Fruit fly (Drosophila melanogaster) whole organism, embryonic: ENCODE data around the gene Pop2.

Experiments used
- CG10565 ChIP-seq: fragments of 200-800 bp; sonication (Bioruptor generic); optimal IDR thresholded peaks from 3 replicates; lab custom pipeline; 2016; ENCODE audit warnings: missing biosample characterization, mild to moderate bottlenecking, missing genetic modification characterization
- CG10959 ChIP-seq: fragments of 200-800 bp; sonication (Bioruptor generic); IDR thresholded peaks from 2 replicates; pipeline ENCODE4 v1.3.6; 2022; ENCODE audit warnings: missing biosample characterization, missing genetic modification characterization
- CG11398 ChIP-seq: fragments of 200-800 bp; sonication (Bioruptor generic); optimal IDR thresholded peaks from 2 replicates; lab custom pipeline; 2016; ENCODE audit warnings: missing biosample characterization, missing genetic modification characterization
- CG12104 ChIP-seq: fragments of 200-800 bp; sonication (Bioruptor generic); optimal IDR thresholded peaks from 3 replicates; lab custom pipeline; 2016; ENCODE audit warnings: missing biosample characterization, missing genetic modification characterization
- CG12744 ChIP-seq: fragments of 200-800 bp; sonication (Bioruptor generic); optimal IDR thresholded peaks from 2 replicates; lab custom pipeline; 2016; ENCODE audit warnings: missing biosample characterization, missing genetic modification characterization
- CG12769 ChIP-seq: fragments of 200-800 bp; sonication (Bioruptor generic); optimal IDR thresholded peaks from 2 replicates; lab custom pipeline; 2019; ENCODE audit warnings: missing biosample characterization, mild to moderate bottlenecking, missing genetic modification characterization, moderate library complexity
- CG13894 ChIP-seq: fragments of 200-800 bp; sonication (Bioruptor generic); optimal IDR thresholded peaks from 3 replicates; lab custom pipeline; 2018; ENCODE audit warnings: missing biosample characterization, mild to moderate bottlenecking, missing genetic modification characterization, moderate library complexity
- CG15514 ChIP-seq: fragments of 200-800 bp; sonication (Bioruptor generic); optimal IDR thresholded peaks from 3 replicates; lab custom pipeline; 2017; ENCODE audit warnings: missing biosample characterization, missing genetic modification characterization, mild to moderate bottlenecking, moderate library complexity, missing genetic modification reagents
- CG16815 ChIP-seq: fragments of 200-800 bp; sonication (Bioruptor generic); optimal IDR thresholded peaks from 3 replicates; lab custom pipeline; 2017; ENCODE audit warnings: missing biosample characterization, mild to moderate bottlenecking, missing genetic modification characterization
- CG17568 ChIP-seq: fragments of 200-800 bp; sonication (Bioruptor generic); optimal IDR thresholded peaks from 2 replicates; lab custom pipeline; 2018; ENCODE audit warnings: missing biosample characterization, mild to moderate bottlenecking, missing genetic modification characterization, moderate library complexity
- CG18476 ChIP-seq: fragments of 200-800 bp; sonication (Bioruptor generic); optimal IDR thresholded peaks from 2 replicates; lab custom pipeline; 2016; ENCODE audit warnings: missing biosample characterization, mild to moderate bottlenecking, missing genetic modification characterization
- CG2199 ChIP-seq: fragments of 200-800 bp; sonication (Bioruptor generic); IDR thresholded peaks from 3 replicates; pipeline ENCODE4 v1.3.6; 2022; ENCODE audit warnings: missing biosample characterization, missing genetic modification characterization
- CG30431 ChIP-seq: fragments of 200-800 bp; sonication (Bioruptor generic); optimal IDR thresholded peaks from 2 replicates; lab custom pipeline; 2017; ENCODE audit warnings: missing biosample characterization, missing genetic modification characterization
- CG34224 ChIP-seq: fragments of 200-800 bp; sonication (Bioruptor generic); IDR thresholded peaks from 3 replicates; pipeline ENCODE4 v1.3.6; 2022; ENCODE audit warnings: missing biosample characterization, missing genetic modification characterization; ENCODE audit not compliant: partially characterized antibody
- CG34422 ChIP-seq: fragments of 200-800 bp; sonication (Bioruptor generic); IDR thresholded peaks from 3 replicates; pipeline ENCODE4 v1.3.6; 2022; ENCODE audit warnings: missing biosample characterization, missing genetic modification characterization
- CG3726 ChIP-seq: fragments of 200-800 bp; sonication (Bioruptor generic); IDR thresholded peaks from 3 replicates; pipeline ENCODE4, ENCODE4 v1.3.6; 2022; ENCODE audit warnings: missing biosample characterization, missing genetic modification characterization
- CG4424 ChIP-seq: fragments of 200-800 bp; sonication (Bioruptor generic); optimal IDR thresholded peaks from 3 replicates; lab custom pipeline; 2016; ENCODE audit warnings: missing biosample characterization, missing genetic modification characterization
- CG8359 ChIP-seq: fragments of 200-800 bp; sonication (Bioruptor generic); optimal IDR thresholded peaks from 2 replicates; lab custom pipeline; 2017; ENCODE audit warnings: missing biosample characterization, mild to moderate bottlenecking, missing genetic modification characterization, borderline replicate concordance
- CrebB ChIP-seq: fragments of 200-800 bp; sonication (Bioruptor generic); optimal IDR thresholded peaks from 3 replicates; lab custom pipeline; 2018; ENCODE audit warnings: missing biosample characterization, mild to moderate bottlenecking, missing genetic modification characterization
- Dad ChIP-seq: fragments of 200-800 bp; sonication (Bioruptor generic); optimal IDR thresholded peaks from 3 replicates; lab custom pipeline; 2016; ENCODE audit warnings: missing biosample characterization, missing genetic modification characterization
- Eip74EF ChIP-seq, 2 experiments: fragments of 200-800 bp in 1 of 2; fragments of >200 bp in 1 of 2; sonication (Bioruptor generic) in 1 of 2; optimal IDR thresholded peaks; 2 replicates each; lab custom pipeline; 2017 to 2019; ENCODE audit warnings: missing biosample characterization in 2 of 2, missing genetic modification characterization in 2 of 2, mild to moderate bottlenecking in 1 of 2, moderate library complexity in 1 of 2
- Fer2 ChIP-seq: fragments of 200-800 bp; sonication (Bioruptor generic); optimal IDR thresholded peaks from 2 replicates; lab custom pipeline; 2018; ENCODE audit warnings: missing biosample characterization, mild to moderate bottlenecking, missing genetic modification characterization, moderate library complexity
- GATAe ChIP-seq: fragments of 200-800 bp; sonication (Bioruptor generic); conservative IDR thresholded peaks from 2 replicates; pipeline ENCODE4 v1.3.6; 2022; ENCODE audit warnings: missing biosample characterization, missing genetic modification characterization
- Lpt ChIP-seq: fragments of >200 bp; optimal IDR thresholded peaks from 2 replicates; lab custom pipeline; 2018; ENCODE audit warnings: missing biosample characterization, missing genetic modification characterization
- MESR4 ChIP-seq: fragments of 200-800 bp; sonication (Bioruptor generic); optimal IDR thresholded peaks from 2 replicates; lab custom pipeline; 2018; ENCODE audit warnings: missing biosample characterization, mild to moderate bottlenecking, missing genetic modification characterization, moderate library complexity
- Max ChIP-seq: fragments of 200-800 bp; sonication (Bioruptor generic); optimal IDR thresholded peaks from 2 replicates; lab custom pipeline; 2016; ENCODE audit warnings: missing biosample characterization, mild to moderate bottlenecking, missing genetic modification characterization
- NC2β ChIP-seq: fragments of 200-800 bp; sonication (Bioruptor generic); optimal IDR thresholded peaks from 2 replicates; lab custom pipeline; 2016; ENCODE audit warnings: missing biosample characterization, missing genetic modification characterization
- NfI ChIP-seq: fragments of 200-800 bp; sonication (Bioruptor generic); optimal IDR thresholded peaks from 3 replicates; lab custom pipeline; 2018; ENCODE audit warnings: missing biosample characterization, mild to moderate bottlenecking, missing genetic modification characterization, moderate library complexity
- Pdp1 ChIP-seq, 2 experiments: fragments of 200-800 bp; sonication (Bioruptor generic); optimal IDR thresholded peaks; 3 replicates each; lab custom pipeline; 2016; ENCODE audit warnings: missing biosample characterization in 2 of 2, missing genetic modification characterization in 2 of 2, mild to moderate bottlenecking in 1 of 2, moderate library complexity in 1 of 2
- Rfx ChIP-seq: fragments of 200-800 bp; sonication (Bioruptor generic); IDR thresholded peaks from 2 replicates; pipeline ENCODE4 v1.3.6; 2022; ENCODE audit warnings: missing biosample characterization, missing genetic modification characterization
- ab ChIP-seq: fragments of 200-800 bp; sonication (Bioruptor generic); optimal IDR thresholded peaks from 2 replicates; lab custom pipeline; 2016; ENCODE audit warnings: missing biosample characterization, missing genetic modification characterization
- bab2 ChIP-seq: fragments of 200-800 bp; sonication (Bioruptor generic); optimal IDR thresholded peaks from 2 replicates; lab custom pipeline; 2016; ENCODE audit warnings: missing biosample characterization, missing genetic modification characterization
- bcd ChIP-seq: fragments of 200-800 bp; sonication (Bioruptor generic); optimal IDR thresholded peaks from 2 replicates; lab custom pipeline; 2017; ENCODE audit warnings: missing biosample characterization, mild to moderate bottlenecking, missing genetic modification characterization
- dmrt11E ChIP-seq: fragments of 200-800 bp; sonication (Bioruptor generic); optimal IDR thresholded peaks from 3 replicates; lab custom pipeline; 2018; ENCODE audit warnings: missing biosample characterization, mild to moderate bottlenecking, missing genetic modification characterization, moderate library complexity
- dmrt99B ChIP-seq: fragments of 200-800 bp; sonication (Bioruptor generic); optimal IDR thresholded peaks from 2 replicates; lab custom pipeline; 2018; ENCODE audit warnings: missing biosample characterization, mild to moderate bottlenecking, missing genetic modification characterization, moderate library complexity
- grn ChIP-seq: fragments of 200-800 bp; sonication (Bioruptor generic); optimal IDR thresholded peaks from 3 replicates; lab custom pipeline; 2017; ENCODE audit warnings: missing biosample characterization, missing genetic modification characterization
- ham ChIP-seq: fragments of 200-800 bp; sonication (Bioruptor generic); IDR thresholded peaks from 2 replicates; pipeline ENCODE4 v1.3.6; 2022; ENCODE audit warnings: missing biosample characterization, missing genetic modification characterization
- her ChIP-seq: fragments of 200-800 bp; sonication (Bioruptor generic); optimal IDR thresholded peaks from 2 replicates; lab custom pipeline; 2016; ENCODE audit warnings: missing biosample characterization, missing genetic modification characterization
- hkb ChIP-seq, 2 experiments: fragments of 200-800 bp in 1 of 2; fragments of >200 bp in 1 of 2; sonication (Bioruptor generic) in 1 of 2; IDR thresholded peaks in 1 of 2; optimal IDR thresholded peaks in 1 of 2; 2 replicates each; pipeline versions ENCODE4 v1.3.6 to Lab custom; 2017 to 2022; ENCODE audit warnings: missing biosample characterization in 1 of 2, missing genetic modification characterization in 1 of 2
- hth ChIP-seq: fragments of >200 bp; optimal IDR thresholded peaks from 2 replicates; lab custom pipeline; 2017; ENCODE audit warnings: inconsistent platforms
- ind ChIP-seq: fragments of 200-800 bp; sonication (Bioruptor generic); optimal IDR thresholded peaks from 3 replicates; lab custom pipeline; 2016; ENCODE audit warnings: missing biosample characterization, missing genetic modification characterization
- kay ChIP-seq: fragments of 200-800 bp; sonication (Bioruptor generic); optimal IDR thresholded peaks from 2 replicates; lab custom pipeline; 2016; ENCODE audit warnings: missing biosample characterization, missing genetic modification characterization
- mirr ChIP-seq: fragments of 200-800 bp; sonication (Bioruptor generic); optimal IDR thresholded peaks from 3 replicates; lab custom pipeline; 2018; ENCODE audit warnings: missing biosample characterization, mild to moderate bottlenecking, missing genetic modification characterization
- nau ChIP-seq: fragments of 200-800 bp; sonication (Bioruptor generic); optimal IDR thresholded peaks from 3 replicates; lab custom pipeline; 2017; ENCODE audit warnings: missing biosample characterization, mild to moderate bottlenecking, missing genetic modification characterization, missing genetic modification reagents
- rib ChIP-seq: fragments of 200-800 bp; sonication (Bioruptor generic); IDR thresholded peaks from 2 replicates; pipeline ENCODE4 v1.3.6; 2022; ENCODE audit warnings: missing biosample characterization, missing genetic modification characterization
- slou ChIP-seq: fragments of 200-800 bp; sonication (Bioruptor generic); optimal IDR thresholded peaks from 3 replicates; lab custom pipeline; 2016; ENCODE audit warnings: missing biosample characterization, missing genetic modification characterization
- tgo ChIP-seq: fragments of 200-800 bp; sonication (Bioruptor generic); IDR thresholded peaks from 3 replicates; pipeline ENCODE4 v1.3.6; 2022; ENCODE audit warnings: missing biosample characterization, missing genetic modification characterization
- tna ChIP-seq: fragments of 200-800 bp; sonication (Bioruptor generic); IDR thresholded peaks from 2 replicates; pipeline ENCODE4 v1.3.6; 2022; ENCODE audit warnings: missing biosample characterization, missing genetic modification characterization; ENCODE audit not compliant: partially characterized antibody
- zen ChIP-seq: fragments of 200-800 bp; sonication (Bioruptor generic); optimal IDR thresholded peaks from 3 replicates; lab custom pipeline; 2018; ENCODE audit warnings: missing biosample characterization, mild to moderate bottlenecking, missing genetic modification characterization, moderate library complexity
- zfh1 ChIP-seq: fragments of 200-800 bp; sonication (Bioruptor generic); IDR thresholded peaks from 3 replicates; pipeline ENCODE4 v1.3.6; 2022; ENCODE audit warnings: missing biosample characterization, missing genetic modification characterization

Pop2 gene

DNA sequence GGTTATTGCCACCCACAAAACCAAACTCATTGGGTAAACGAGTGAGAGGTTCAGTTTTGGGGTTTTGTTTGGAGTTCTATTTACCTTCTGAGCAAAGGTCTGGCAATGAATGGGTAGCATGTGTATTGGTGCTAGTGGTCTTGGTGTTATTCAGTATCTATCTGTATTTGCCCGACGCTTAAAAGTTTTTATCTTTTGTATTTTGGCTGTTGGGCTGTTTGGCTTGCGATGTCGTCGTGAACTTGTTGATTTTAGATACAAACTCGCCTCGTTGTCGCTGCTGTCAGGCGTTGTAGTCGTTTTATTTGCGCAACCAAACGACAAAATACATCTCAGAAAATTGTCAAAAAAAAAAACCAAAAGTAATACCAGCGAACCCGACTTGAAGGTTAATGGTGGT is 42.7 kb upstream of the Pop2 start (continued):
- no peak for TF ChIP-seq dmrt11E
- TF ChIP-seq CG12744 (GFP tag; lab: Kevin White, UChicago), result no peak
- no peak for TF ChIP-seq NfI
- TF ChIP-seq CG34224 (GFP tag; lab: Robert Waterston, UW), result no peak
- no peak for TF ChIP-seq CG10959 (GFP tag; lab: Robert Waterston, UW)
- peak; percentile 12 for TF ChIP-seq CG11398 (GFP tag; lab: Kevin White, UChicago)
- TF ChIP-seq CG10565 (GFP tag; lab: Kevin White, UChicago), result no peak
- TF ChIP-seq zen (tag; lab: Kevin White, UChicago), result no peak
- no peak for TF ChIP-seq ham (GFP tag; lab: Robert Waterston, UW)
- no peak for TF ChIP-seq CG30431 (GFP tag; lab: Kevin White, UChicago)
- peak; percentile 36 for TF ChIP-seq grn
- TF ChIP-seq slou (GFP tag; lab: Kevin White, UChicago), result no peak
- TF ChIP-seq tgo (GFP tag; lab: Robert Waterston, UW), result no peak
- no peak for TF ChIP-seq Dad (GFP tag; lab: Kevin White, UChicago)
- TF ChIP-seq MESR4 (GFP tag; lab: Kevin White, UChicago), result no peak
- TF ChIP-seq CG4424 (GFP tag; lab: Kevin White, UChicago), result no peak
- no peak for TF ChIP-seq Lpt (GFP tag; lab: Kevin White, UChicago)
- TF ChIP-seq CG2199, result peak; percentile 49; the same call in 1 of the 3 replicates
- TF ChIP-seq ab (GFP tag; lab: Kevin White, UChicago), result no peak
- no peak for TF ChIP-seq her (GFP tag; lab: Kevin White, UChicago)
- TF ChIP-seq ind (GFP tag; lab: Kevin White, UChicago), result no peak
- peak; percentile 7; the same call in 1 of the 2 replicates for TF ChIP-seq tna
- no peak for TF ChIP-seq CrebB (tag; lab: Kevin White, UChicago)
- peak; percentile 47 for TF ChIP-seq CG15514
- no peak for TF ChIP-seq CG3726 (GFP tag; lab: Robert Waterston, UW)
- peak; percentile 37; the same call in 1 of the 3 replicates for TF ChIP-seq CG34422 (GFP tag; lab: Robert Waterston, UW)
- no peak for TF ChIP-seq zfh1 (GFP tag; lab: Robert Waterston, UW)
- TF ChIP-seq hth (lab: Kevin White, UChicago), result no peak
- TF ChIP-seq Rfx, result peak; percentile 39; the same call in 1 of the 2 replicates
- no peak for TF ChIP-seq Eip74EF (GFP tag; optimal IDR thresholded peaks at IDR 0.05; lab: Kevin White, UChicago)
- TF ChIP-seq kay (GFP tag; lab: Kevin White, UChicago), result no peak
- TF ChIP-seq NC2β (GFP tag; lab: Kevin White, UChicago), result no peak
- no peak for TF ChIP-seq CG18476 (GFP tag; lab: Kevin White, UChicago)
- TF ChIP-seq dmrt99B, result peak; percentile 25
- no peak for TF ChIP-seq Fer2 (tag; lab: Kevin White, UChicago)
- TF ChIP-seq bab2 (GFP tag; lab: Kevin White, UChicago), result no peak
- no peak for TF ChIP-seq Max (GFP tag; lab: Kevin White, UChicago)
- TF ChIP-seq Pdp1 (GFP tag; optimal IDR thresholded peaks at IDR 0.05; lab: Kevin White, UChicago), result no peak
- TF ChIP-seq CG8359, result peak; percentile 7
- peak; percentile 58 for TF ChIP-seq nau (GFP tag; lab: Kevin White, UChicago)
- peak; percentile 3 for TF ChIP-seq bcd (GFP tag; lab: Kevin White, UChicago)
- peak; percentile 65 for TF ChIP-seq mirr (GFP tag; lab: Kevin White, UChicago)
- no peak for TF ChIP-seq GATAe
- TF ChIP-seq hkb (optimal IDR thresholded peaks at IDR 0.05; lab: Kevin White, UChicago), result no peak
- peak; percentile 58; the same call in 1 of the 2 replicates for TF ChIP-seq hkb (GFP tag; IDR thresholded peaks at IDR 0.05; lab: Robert Waterston, UW)
- TF ChIP-seq rib, result no peak
- TF ChIP-seq CG17568 (GFP tag; lab: Kevin White, UChicago), result peak; percentile 11
- peak; percentile 63 for TF ChIP-seq CG13894 (tag; lab: Kevin White, UChicago)
- peak; percentile 31 for TF ChIP-seq CG12769 (tag; lab: Kevin White, UChicago)
- no peak for TF ChIP-seq CG16815 (GFP tag; lab: Kevin White, UChicago)
- peak; percentile 17 for TF ChIP-seq CG12104 (GFP tag; lab: Kevin White, UChicago)
